Worm (Caenorhabditis elegans): Measurements from ENCODE around the gene K07H8.8.

K07H8.8 gene

ce11 chrIV:8229523-8229922 is 38.7 kb downstream of the K07H8.8 start:
- TF ChIP-seq nhr-23 (tag; optimal IDR thresholded peaks at IDR 0.05) (no peak), egl-27 (tag; optimal IDR thresholded peaks at IDR 0.05) (no peak), nfya-1 (tag; optimal IDR thresholded peaks at IDR 0.05; ENCODE audit: insufficient read depth) (peak; percentile 23), pqm-1 (tag; optimal IDR thresholded peaks at IDR 0.05) (peak; percentile 87), ama-1 (optimal IDR thresholded peaks at IDR 0.05) (no peak), zag-1 (tag; optimal IDR thresholded peaks at IDR 0.05) (no peak), ztf-4 (tag; optimal IDR thresholded peaks at IDR 0.05) (no peak), aly-2 (tag; optimal IDR thresholded peaks at IDR 0.05) (no peak), fkh-2 (tag; optimal IDR thresholded peaks at IDR 0.05) (no peak), ceh-82 (tag; optimal IDR thresholded peaks at IDR 0.05) (no peak), egl-5 (tag; optimal IDR thresholded peaks at IDR 0.05) (no peak), mdl-1 (tag; optimal IDR thresholded peaks at IDR 0.05) (peak; percentile 1), elt-1 (tag; optimal IDR thresholded peaks at IDR 0.05) (no peak), skn-1 (tag; optimal IDR thresholded peaks at IDR 0.05) (no peak), ztf-11 (tag; optimal IDR thresholded peaks at IDR 0.05) (no peak), lin-15B (tag; optimal IDR thresholded peaks at IDR 0.05) (no peak), lin-39 (tag; optimal IDR thresholded peaks at IDR 0.05) (no peak), pha-4 (tag; optimal IDR thresholded peaks at IDR 0.05) (peak; percentile 90), R02D3.7 (tag; optimal IDR thresholded peaks at IDR 0.05) (no peak), nhr-237 (tag; optimal IDR thresholded peaks at IDR 0.05) (no peak), elt-2 (tag; optimal IDR thresholded peaks at IDR 0.05) (peak; percentile 89), nhr-67 (tag; optimal IDR thresholded peaks at IDR 0.05) (no peak), eor-1 (tag; optimal IDR thresholded peaks at IDR 0.05) (no peak), mml-1 (tag; optimal IDR thresholded peaks at IDR 0.05) (no peak), snpc-4 (tag; optimal IDR thresholded peaks at IDR 0.05) (peak; percentile 6), jun-1 (tag; optimal IDR thresholded peaks at IDR 0.05) (peak; percentile 43), nhr-28 (tag; optimal IDR thresholded peaks at IDR 0.05) (no peak), hmg-11 (tag; optimal IDR thresholded peaks at IDR 0.05) (peak; percentile 59), unc-39 (tag; optimal IDR thresholded peaks at IDR 0.05) (no peak), nhr-43 (tag; optimal IDR thresholded peaks at IDR 0.05; ENCODE audit: poor library complexity, severe bottlenecking) (peak; percentile 26), tbx-2 (tag; optimal IDR thresholded peaks at IDR 0.05) (no peak), nhr-77 (tag; optimal IDR thresholded peaks at IDR 0.05) (no peak), sea-2 (GFP tag; optimal IDR thresholded peaks at IDR 0.05) (no peak), nhr-76 (tag; optimal IDR thresholded peaks at IDR 0.05) (no peak), lsy-12 (tag; optimal IDR thresholded peaks at IDR 0.05) (peak; percentile 43), fkh-10 (GFP tag; optimal IDR thresholded peaks at IDR 0.05) (no peak), ceh-16 (tag; optimal IDR thresholded peaks at IDR 0.05) (no peak), nhr-11 (tag; optimal IDR thresholded peaks at IDR 0.05) (no peak), fos-1 (tag; optimal IDR thresholded peaks at IDR 0.05) (peak; percentile 3), nhr-25 (tag; optimal IDR thresholded peaks at IDR 0.05) (no peak), ceh-9 (tag; optimal IDR thresholded peaks at IDR 0.05) (no peak), daf-12 (tag; optimal IDR thresholded peaks at IDR 0.05) (no peak), ZK546.5 (tag; optimal IDR thresholded peaks at IDR 0.05) (no peak), unc-62 (GFP tag; optimal IDR thresholded peaks at IDR 0.05) (no peak), nhr-12 (tag; optimal IDR thresholded peaks at IDR 0.05) (no peak), elt-3 (tag; optimal IDR thresholded peaks at IDR 0.05) (no peak), ceh-28 (tag; optimal IDR thresholded peaks at IDR 0.05) (no peak)

- TF ChIP-seq pqm-1 (tag; optimal IDR thresholded peaks at IDR 0.05) (no peak), nhr-43 (tag; optimal IDR thresholded peaks at IDR 0.05; ENCODE audit: poor library complexity, severe bottlenecking) (no peak), ama-1 (optimal IDR thresholded peaks at IDR 0.05) (peak; percentile 2), nhr-11 (tag; optimal IDR thresholded peaks at IDR 0.05) (no peak), nhr-237 (tag; optimal IDR thresholded peaks at IDR 0.05) (no peak), snpc-4 (tag; optimal IDR thresholded peaks at IDR 0.05) (no peak), aly-2 (tag; optimal IDR thresholded peaks at IDR 0.05) (no peak), nhr-23 (tag; optimal IDR thresholded peaks at IDR 0.05) (no peak), elt-2 (tag; optimal IDR thresholded peaks at IDR 0.05) (peak; percentile 11), mdl-1 (tag; optimal IDR thresholded peaks at IDR 0.05) (no peak), nhr-12 (tag; optimal IDR thresholded peaks at IDR 0.05) (no peak)
Measured at ce11 chrIV:8226474-8226873, 41.7 kb downstream of the K07H8.8 start.

Measured in whole organism, L3 larva.